Worm (Caenorhabditis elegans) whole organism, mixed stage, embryonic: Measurements from ENCODE around the gene E04F6.9.

Source experiments
- bed-3 ChIP-seq: fragments of 200-800 bp; sonication (Bioruptor generic); optimal IDR thresholded peaks from 3 replicates; lab custom pipeline; 2018; ENCODE audit warnings: mild to moderate bottlenecking, missing genetic modification characterization, moderate library complexity, missing compliant biosample characterization
- ceh-39 ChIP-seq: fragments of 150-350 bp; optimal IDR thresholded peaks from 2 replicates; lab custom pipeline; 2014; ENCODE audit warnings: missing biosample characterization, missing genetic modification characterization
- ceh-43 ChIP-seq: fragments of 200-800 bp; sonication (Bioruptor generic); optimal IDR thresholded peaks from 2 replicates; lab custom pipeline; 2018; ENCODE audit warnings: mild to moderate bottlenecking, missing genetic modification characterization, moderate library complexity, missing compliant biosample characterization
- ceh-83 ChIP-seq: fragments of 200-800 bp; sonication (Bioruptor generic); optimal IDR thresholded peaks from 2 replicates; lab custom pipeline; 2018; ENCODE audit warnings: mild to moderate bottlenecking, missing genetic modification characterization, missing compliant biosample characterization
- ces-1 ChIP-seq: fragments of 150-350 bp; optimal IDR thresholded peaks from 2 replicates; lab custom pipeline; 2014; ENCODE audit warnings: missing biosample characterization, missing genetic modification reagents, missing genetic modification characterization
- drap-1 ChIP-seq: fragments of 200-800 bp; sonication (Bioruptor generic); optimal IDR thresholded peaks from 3 replicates; lab custom pipeline; 2018; ENCODE audit warnings: mild to moderate bottlenecking, missing genetic modification characterization, missing compliant biosample characterization
- ham-2 ChIP-seq: fragments of 200-800 bp; sonication (Bioruptor generic); optimal IDR thresholded peaks from 2 replicates; lab custom pipeline; 2018; ENCODE audit warnings: mild to moderate bottlenecking, missing genetic modification characterization, missing compliant biosample characterization
- mep-1 ChIP-seq: fragments of 150-350 bp; optimal IDR thresholded peaks from 2 replicates; lab custom pipeline; 2017; ENCODE audit warnings: missing biosample characterization, missing genetic modification reagents, missing genetic modification characterization, inconsistent platforms
- nhr-237 ChIP-seq: fragments of 150-350 bp; optimal IDR thresholded peaks from 2 replicates; lab custom pipeline; 2014; ENCODE audit warnings: missing biosample characterization, missing genetic modification characterization
- nhr-28 ChIP-seq: fragments of 150-350 bp; optimal IDR thresholded peaks from 2 replicates; lab custom pipeline; 2014; ENCODE audit warnings: missing biosample characterization, missing genetic modification characterization
- tbx-8 ChIP-seq: fragments of 200-800 bp; sonication (Bioruptor generic); optimal IDR thresholded peaks from 2 replicates; lab custom pipeline; 2018; ENCODE audit warnings: mild to moderate bottlenecking, missing genetic modification characterization, moderate library complexity, missing compliant biosample characterization
- unc-39 ChIP-seq: fragments of 150-350 bp; optimal IDR thresholded peaks from 2 replicates; lab custom pipeline; 2014; ENCODE audit warnings: missing biosample characterization, missing genetic modification characterization
- unc-62 ChIP-seq: fragments of 150-350 bp; optimal IDR thresholded peaks from 2 replicates; lab custom pipeline; 2014; ENCODE audit warnings: missing biosample characterization, missing genetic modification reagents, missing genetic modification characterization
- zip-8 ChIP-seq: fragments of 150-350 bp; optimal IDR thresholded peaks from 2 replicates; lab custom pipeline; 2014; ENCODE audit warnings: missing biosample characterization, missing genetic modification characterization
- ztf-11 ChIP-seq: fragments of 150-350 bp; optimal IDR thresholded peaks from 2 replicates; lab custom pipeline; 2014; ENCODE audit warnings: missing biosample characterization, missing genetic modification characterization

E04F6.9 gene

DNA sequence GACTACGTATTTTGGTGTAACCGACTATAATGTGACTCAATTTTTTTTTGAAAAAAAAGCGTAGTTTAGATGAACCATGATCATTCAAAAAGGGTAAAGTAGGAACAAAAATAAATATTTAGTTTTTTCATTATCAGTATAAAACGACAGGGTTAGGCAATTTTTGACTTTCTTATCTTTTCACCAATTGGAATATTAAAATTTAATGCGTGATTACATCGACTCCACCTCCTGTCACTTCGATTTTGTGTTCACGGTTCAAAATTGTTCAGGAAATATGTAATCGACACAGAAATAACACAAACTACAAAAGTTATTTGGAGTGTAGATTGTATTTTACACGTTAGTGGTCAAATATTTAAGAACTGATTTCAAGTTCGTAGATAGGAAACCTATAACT lies 45.2 kb downstream of the E04F6.9 start:
- TF ChIP-seq unc-62 (GFP tag; lab: Kevin White, UChicago) = no peak
- no peak for TF ChIP-seq nhr-28 (tag; lab: Kevin White, UChicago)
- TF ChIP-seq nhr-237 (tag; lab: Kevin White, UChicago) = no peak
- no peak for TF ChIP-seq ceh-39 (tag; lab: Kevin White, UChicago)

DNA sequence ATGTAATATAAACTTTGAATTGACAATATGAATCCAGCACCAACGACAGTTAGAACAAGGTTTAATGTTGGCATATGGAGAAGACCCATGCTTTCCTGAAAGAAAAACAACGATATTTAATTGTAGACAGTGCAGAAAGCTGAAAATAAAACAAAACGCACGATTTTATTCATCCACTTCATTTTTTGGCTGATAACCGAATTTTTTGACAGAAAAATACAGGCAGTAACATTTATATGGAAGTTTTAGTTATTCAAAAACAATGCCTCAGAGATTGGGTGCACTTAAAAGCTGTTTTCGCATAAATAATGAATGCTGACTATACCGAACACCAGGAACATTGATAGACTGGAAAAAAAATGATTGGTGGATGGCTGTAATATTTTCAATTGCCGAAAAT lies 46.2 kb downstream of the E04F6.9 start, which contains the start of gene mfsd-13.2:
Gene mfsd-13.2 (minus strand): TSS at position 101 of the 400 bp plus-strand sequence.
- TF ChIP-seq unc-39 (tag; lab: Kevin White, UChicago) (no peak), ces-1 (GFP tag; lab: Kevin White, UChicago) (no peak), mep-1 (tag; lab: Kevin White, UChicago) (no peak), tbx-8 (no peak), zip-8 (tag; lab: Kevin White, UChicago) (no peak), drap-1 (GFP tag; lab: Kevin White, UChicago) (no peak), nhr-28 (tag; lab: Kevin White, UChicago) (no peak), ham-2 (GFP tag; lab: Kevin White, UChicago) (no peak), bed-3 (GFP tag; lab: Kevin White, UChicago) (no peak), ceh-43 (GFP tag; lab: Kevin White, UChicago) (no peak), ceh-83 (GFP tag; lab: Kevin White, UChicago) (no peak), ztf-11 (no peak)
